Fruit fly (Drosophila melanogaster) whole organism, embryonic: ENCODE measurements around the gene CG16956.

Experiments used
- BEAF-32 ChIP-seq: fragments of 200-800 bp; sonication (Bioruptor generic); optimal IDR thresholded peaks from 3 replicates; lab custom pipeline; 2017; ENCODE audit warnings: missing biosample characterization, missing genetic modification characterization, mild to moderate bottlenecking, moderate library complexity, missing genetic modification reagents
- CG10267 ChIP-seq: fragments of 200-800 bp; sonication (Bioruptor generic); optimal IDR thresholded peaks from 2 replicates; lab custom pipeline; 2018; ENCODE audit warnings: missing biosample characterization, mild to moderate bottlenecking, missing genetic modification characterization, moderate library complexity
- CG10366 ChIP-seq: fragments of 200-800 bp; sonication (Bioruptor generic); IDR thresholded peaks from 2 replicates; pipeline ENCODE4 v1.3.6; 2022; ENCODE audit warnings: missing biosample characterization, missing genetic modification characterization
- CG10543 ChIP-seq: fragments of 200-800 bp; sonication (Bioruptor generic); optimal IDR thresholded peaks from 3 replicates; lab custom pipeline; 2017; ENCODE audit warnings: missing biosample characterization, mild to moderate bottlenecking, missing genetic modification characterization, moderate library complexity
- CG10654 ChIP-seq: fragments of 200-800 bp; sonication (Bioruptor generic); optimal IDR thresholded peaks from 2 replicates; lab custom pipeline; 2016; ENCODE audit warnings: missing biosample characterization, missing genetic modification characterization
- CG13296 ChIP-seq: fragments of 200-800 bp; sonication (Bioruptor generic); optimal IDR thresholded peaks from 3 replicates; lab custom pipeline; 2018; ENCODE audit warnings: missing biosample characterization, mild to moderate bottlenecking, missing genetic modification characterization
- CG15514 ChIP-seq: fragments of 200-800 bp; sonication (Bioruptor generic); optimal IDR thresholded peaks from 3 replicates; lab custom pipeline; 2017; ENCODE audit warnings: missing biosample characterization, missing genetic modification characterization, mild to moderate bottlenecking, moderate library complexity, missing genetic modification reagents
- CG1647 ChIP-seq: fragments of 200-800 bp; sonication (Bioruptor generic); optimal IDR thresholded peaks from 3 replicates; lab custom pipeline; 2016; ENCODE audit warnings: missing biosample characterization, missing genetic modification characterization
- CG16813 ChIP-seq: fragments of 200-800 bp; sonication (Bioruptor generic); IDR thresholded peaks from 3 replicates; pipeline ENCODE4 v1.3.6; 2022; ENCODE audit warnings: missing biosample characterization, missing genetic modification characterization; ENCODE audit not compliant: partially characterized antibody
- CG17385 ChIP-seq: fragments of 200-800 bp; sonication (Bioruptor generic); optimal IDR thresholded peaks from 3 replicates; lab custom pipeline; 2018; ENCODE audit warnings: missing biosample characterization, mild to moderate bottlenecking, missing genetic modification characterization
- CG17612 ChIP-seq: fragments of 200-800 bp; sonication (Bioruptor generic); IDR thresholded peaks from 2 replicates; pipeline ENCODE4 v1.3.6; 2022; ENCODE audit warnings: missing biosample characterization, missing genetic modification characterization
- CG17802 ChIP-seq: fragments of 200-800 bp; sonication (Bioruptor generic); optimal IDR thresholded peaks from 2 replicates; lab custom pipeline; 2018; ENCODE audit warnings: missing biosample characterization, mild to moderate bottlenecking, missing genetic modification characterization, moderate library complexity
- CG2116 ChIP-seq: fragments of 200-800 bp; sonication (Bioruptor generic); optimal IDR thresholded peaks from 3 replicates; lab custom pipeline; 2018; ENCODE audit warnings: missing biosample characterization, mild to moderate bottlenecking, missing genetic modification characterization
- CG2129 ChIP-seq: fragments of 200-800 bp; sonication (Bioruptor generic); IDR thresholded peaks from 2 replicates; pipeline ENCODE4 v1.3.6; 2022; ENCODE audit warnings: missing biosample characterization, missing genetic modification characterization; ENCODE audit not compliant: partially characterized antibody
- CG34422 ChIP-seq: fragments of 200-800 bp; sonication (Bioruptor generic); IDR thresholded peaks from 3 replicates; pipeline ENCODE4 v1.3.6; 2022; ENCODE audit warnings: missing biosample characterization, missing genetic modification characterization
- CG5953 ChIP-seq: fragments of 200-800 bp; sonication (Bioruptor generic); IDR thresholded peaks from 2 replicates; pipeline ENCODE4 v1.3.6; 2022; ENCODE audit warnings: missing biosample characterization, missing genetic modification characterization
- CG7372 ChIP-seq: fragments of 200-800 bp; sonication (Bioruptor generic); IDR thresholded peaks from 2 replicates; pipeline ENCODE4 v1.3.6; 2022; ENCODE audit warnings: missing biosample characterization, missing genetic modification characterization
- CG7928 ChIP-seq: fragments of 200-800 bp; sonication (Bioruptor generic); optimal IDR thresholded peaks from 2 replicates; lab custom pipeline; 2017; ENCODE audit warnings: missing biosample characterization, mild to moderate bottlenecking, missing genetic modification characterization
- CG8281 ChIP-seq: fragments of 200-800 bp; sonication (Bioruptor generic); optimal IDR thresholded peaks from 2 replicates; lab custom pipeline; 2018; ENCODE audit warnings: missing biosample characterization, mild to moderate bottlenecking, missing genetic modification characterization, moderate library complexity
- CG8478 ChIP-seq: fragments of >200 bp; optimal IDR thresholded peaks from 2 replicates; lab custom pipeline; 2018
- CG8765 ChIP-seq: fragments of 200-800 bp; sonication (Bioruptor generic); IDR thresholded peaks from 2 replicates; pipeline ENCODE4 v1.3.6; 2022; ENCODE audit warnings: missing biosample characterization, missing genetic modification characterization
- CG8924 ChIP-seq: fragments of 200-800 bp; optimal IDR thresholded peaks from 3 replicates; lab custom pipeline; 2019; ENCODE audit warnings: missing biosample characterization, mild to moderate bottlenecking, missing genetic modification characterization, moderate library complexity
- D ChIP-seq, 2 experiments: fragments of 200-800 bp in 1 of 2; fragments of >200 bp in 1 of 2; sonication (Bioruptor generic) in 1 of 2; optimal IDR thresholded peaks; 2 replicates in 1 of 2; 3 replicates in 1 of 2; lab custom pipeline; 2017; ENCODE audit warnings: mild to moderate bottlenecking in 1 of 2, missing biosample characterization in 1 of 2, missing genetic modification characterization in 1 of 2, missing genetic modification reagents in 1 of 2
- Side ChIP-seq: fragments of 200-800 bp; sonication (Bioruptor generic); optimal IDR thresholded peaks from 2 replicates; lab custom pipeline; 2016; ENCODE audit warnings: missing biosample characterization, missing genetic modification characterization
- Sry-β ChIP-seq: fragments of 200-800 bp; sonication (Bioruptor generic); optimal IDR thresholded peaks from 2 replicates; lab custom pipeline; 2018; ENCODE audit warnings: missing biosample characterization, mild to moderate bottlenecking, missing genetic modification characterization, moderate library complexity
- Vsx1 ChIP-seq: fragments of 200-800 bp; sonication (Bioruptor generic); optimal IDR thresholded peaks from 2 replicates; lab custom pipeline; 2017; ENCODE audit warnings: missing biosample characterization, mild to moderate bottlenecking, missing genetic modification characterization, missing genetic modification reagents
- YL-1 ChIP-seq: fragments of 200-800 bp; sonication (Bioruptor generic); optimal IDR thresholded peaks from 3 replicates; lab custom pipeline; 2017; ENCODE audit warnings: missing biosample characterization, mild to moderate bottlenecking, missing genetic modification characterization
- ase ChIP-seq: fragments of 200-800 bp; sonication (Bioruptor generic); IDR thresholded peaks from 3 replicates; pipeline ENCODE4 v1.3.6; 2022; ENCODE audit warnings: missing biosample characterization, missing genetic modification characterization
- ash1 ChIP-seq: fragments of 200-800 bp; sonication (Bioruptor generic); optimal IDR thresholded peaks from 2 replicates; lab custom pipeline; 2018; ENCODE audit warnings: missing biosample characterization, mild to moderate bottlenecking, missing genetic modification characterization
- bsh ChIP-seq, 2 experiments: fragments of 200-800 bp; sonication (Bioruptor generic); optimal IDR thresholded peaks; 2 replicates each; lab custom pipeline; 2017 to 2018; ENCODE audit warnings: mild to moderate bottlenecking in 2 of 2, missing biosample characterization in 2 of 2, missing genetic modification characterization in 2 of 2, moderate library complexity in 1 of 2
- caup ChIP-seq: fragments of 200-800 bp; sonication (Bioruptor generic); optimal IDR thresholded peaks from 3 replicates; lab custom pipeline; 2017; ENCODE audit warnings: missing biosample characterization, mild to moderate bottlenecking, missing genetic modification characterization, moderate library complexity; ENCODE audit not compliant: severe bottlenecking
- crol ChIP-seq: fragments of 200-800 bp; sonication (Bioruptor generic); IDR thresholded peaks from 2 replicates; pipeline ENCODE4 v1.3.6; 2022; ENCODE audit warnings: missing biosample characterization, missing genetic modification characterization
- dati ChIP-seq: fragments of 200-800 bp; sonication (Bioruptor generic); IDR thresholded peaks from 2 replicates; pipeline ENCODE4 v1.3.6; 2022; ENCODE audit warnings: missing biosample characterization, missing genetic modification characterization
- dysf ChIP-seq: fragments of 200-800 bp; sonication (Bioruptor generic); IDR thresholded peaks from 3 replicates; pipeline ENCODE4 v1.3.6; 2022; ENCODE audit warnings: missing biosample characterization, missing genetic modification characterization
- fd3F ChIP-seq: fragments of 200-800 bp; sonication (Bioruptor generic); optimal IDR thresholded peaks from 2 replicates; lab custom pipeline; 2018; ENCODE audit warnings: missing biosample characterization, mild to moderate bottlenecking, missing genetic modification characterization, moderate library complexity
- gsb-n ChIP-seq: fragments of 200-800 bp; sonication (Bioruptor generic); optimal IDR thresholded peaks from 3 replicates; lab custom pipeline; 2018; ENCODE audit warnings: missing biosample characterization, mild to moderate bottlenecking, missing genetic modification characterization
- hth ChIP-seq: fragments of >200 bp; optimal IDR thresholded peaks from 2 replicates; lab custom pipeline; 2017; ENCODE audit warnings: inconsistent platforms
- ind ChIP-seq: fragments of 200-800 bp; sonication (Bioruptor generic); optimal IDR thresholded peaks from 3 replicates; lab custom pipeline; 2016; ENCODE audit warnings: missing biosample characterization, missing genetic modification characterization
- kni ChIP-seq: fragments of 200-800 bp; sonication (Bioruptor generic); optimal IDR thresholded peaks from 3 replicates; lab custom pipeline; 2017; ENCODE audit warnings: mild to moderate bottlenecking, missing biosample characterization, missing genetic modification reagents, missing genetic modification characterization
- knrl ChIP-seq: fragments of 200-800 bp; sonication (Bioruptor generic); IDR thresholded peaks from 3 replicates; pipeline ENCODE4 v1.3.6; 2022; ENCODE audit warnings: missing biosample characterization, missing genetic modification characterization; ENCODE audit not compliant: partially characterized antibody
- otp ChIP-seq: fragments of 200-800 bp; sonication (Bioruptor generic); IDR thresholded peaks from 3 replicates; pipeline ENCODE4, ENCODE4 v1.3.6; 2022; ENCODE audit warnings: missing biosample characterization, missing genetic modification characterization
- p53 ChIP-seq: fragments of 200-800 bp; sonication (Bioruptor generic); optimal IDR thresholded peaks from 2 replicates; lab custom pipeline; 2016; ENCODE audit warnings: missing biosample characterization, missing genetic modification characterization
- phol ChIP-seq: fragments of 200-800 bp; sonication (Bioruptor generic); optimal IDR thresholded peaks from 3 replicates; lab custom pipeline; 2018; ENCODE audit warnings: missing biosample characterization, mild to moderate bottlenecking, missing genetic modification characterization, moderate library complexity
- ro ChIP-seq: fragments of 200-800 bp; sonication (Bioruptor generic); IDR thresholded peaks from 2 replicates; pipeline ENCODE4 v1.3.6; 2022; ENCODE audit warnings: missing biosample characterization, missing genetic modification characterization
- sens-2 ChIP-seq: fragments of 200-800 bp; sonication (Bioruptor generic); IDR thresholded peaks from 2 replicates; pipeline ENCODE4 v1.3.6; 2022; ENCODE audit warnings: missing biosample characterization, missing genetic modification characterization
- sim ChIP-seq: fragments of 200-800 bp; sonication (Bioruptor generic); IDR thresholded peaks from 2 replicates; pipeline ENCODE4 v1.3.6; 2022; ENCODE audit warnings: missing biosample characterization, missing genetic modification characterization
- sqz ChIP-seq: fragments of 200-800 bp; sonication (Bioruptor generic); optimal IDR thresholded peaks from 3 replicates; lab custom pipeline; 2018; ENCODE audit warnings: missing biosample characterization, mild to moderate bottlenecking, missing genetic modification characterization
- trem ChIP-seq: fragments of 200-800 bp; optimal IDR thresholded peaks from 3 replicates; lab custom pipeline; 2019; ENCODE audit warnings: missing biosample characterization, mild to moderate bottlenecking, missing genetic modification characterization, moderate library complexity
- wor ChIP-seq: fragments of 200-800 bp; sonication (Bioruptor generic); IDR thresholded peaks from 2 replicates; pipeline ENCODE4 v1.3.6; 2022; ENCODE audit warnings: missing biosample characterization, missing genetic modification characterization
- zen2 ChIP-seq: fragments of 200-800 bp; sonication (Bioruptor generic); IDR thresholded peaks from 3 replicates; pipeline ENCODE4 v1.3.6; 2022; ENCODE audit warnings: missing biosample characterization, missing genetic modification characterization; ENCODE audit not compliant: partially characterized antibody

Gene CG16956

dm6 chr2L:13398614-13399161 lies 15.7 kb downstream of the CG16956 start, which contains the start of the genes CG10859 and CG7110 (continued):
- no peak for TF ChIP-seq ro (GFP tag; lab: Robert Waterston, UW)
- no peak for TF ChIP-seq ind (GFP tag; lab: Kevin White, UChicago)
- peak; percentile 71 for TF ChIP-seq CG13296
- no peak for TF ChIP-seq CG8765 (GFP tag; lab: Robert Waterston, UW)
- peak; percentile 60 for TF ChIP-seq CG10267
- no peak for TF ChIP-seq CG7372 (GFP tag; lab: Robert Waterston, UW)
- TF ChIP-seq CG17385 (GFP tag; lab: Kevin White, UChicago), result peak; percentile 42
- TF ChIP-seq D (optimal IDR thresholded peaks at IDR 0.05; lab: Kevin White, UChicago), result no peak
- TF ChIP-seq D (GFP tag; optimal IDR thresholded peaks at IDR 0.05; lab: Kevin White, UChicago), result no peak
- TF ChIP-seq CG5953 (GFP tag; lab: Robert Waterston, UW), result no peak
- TF ChIP-seq CG2129 (GFP tag; lab: Robert Waterston, UW), result no peak
- TF ChIP-seq CG10543 (GFP tag; lab: Kevin White, UChicago), result peak; percentile 26
- no peak for TF ChIP-seq CG8281 (tag; lab: Kevin White, UChicago)
- no peak for TF ChIP-seq crol (GFP tag; lab: Robert Waterston, UW)
- peak; percentile 33; the same call in 1 of the 2 replicates for TF ChIP-seq sens-2 (GFP tag; lab: Robert Waterston, UW)
- TF ChIP-seq fd3F (GFP tag; lab: Kevin White, UChicago), result no peak
- peak; percentile 56 for TF ChIP-seq trem (tag; lab: Kevin White, UChicago)
- TF ChIP-seq wor, result no peak
- no peak for TF ChIP-seq hth (lab: Kevin White, UChicago)
- TF ChIP-seq CG2116 (GFP tag; lab: Kevin White, UChicago), result peak; percentile 40
- TF ChIP-seq p53 (GFP tag; lab: Kevin White, UChicago), result no peak
- TF ChIP-seq CG10366 (GFP tag; lab: Robert Waterston, UW), result no peak
- no peak for TF ChIP-seq Side
- no peak for TF ChIP-seq CG8478 (lab: Kevin White, UChicago)
- TF ChIP-seq CG15514 (GFP tag; lab: Kevin White, UChicago), result peak; percentile 76
- TF ChIP-seq CG1647 (GFP tag; lab: Kevin White, UChicago), result no peak
- no peak for TF ChIP-seq zen2
- no peak; the same call in 2 of the 3 replicates for TF ChIP-seq ase (GFP tag; lab: Robert Waterston, UW)
- TF ChIP-seq BEAF-32, result peak; percentile 10
- no peak for TF ChIP-seq CG7928 (GFP tag; lab: Kevin White, UChicago)
- peak; percentile 78 for TF ChIP-seq YL-1
- TF ChIP-seq knrl (GFP tag; lab: Robert Waterston, UW), result no peak
- peak; percentile 45 for TF ChIP-seq gsb-n
- peak; percentile 18 for TF ChIP-seq CG10654 (GFP tag; lab: Kevin White, UChicago)
- TF ChIP-seq dati (GFP tag; lab: Robert Waterston, UW), result no peak
- peak; percentile 79 for TF ChIP-seq caup (GFP tag; lab: Kevin White, UChicago)
- peak; percentile 50 for TF ChIP-seq Vsx1 (GFP tag; lab: Kevin White, UChicago)
- peak in 1 of 2 experiments; percentile 25 for TF ChIP-seq bsh (GFP tag; optimal IDR thresholded peaks at IDR 0.05; lab: Kevin White, UChicago)
- no peak for TF ChIP-seq CG16813 (GFP tag; lab: Robert Waterston, UW)
- TF ChIP-seq sim (GFP tag; lab: Robert Waterston, UW), result no peak
- no peak for TF ChIP-seq kni (GFP tag; lab: Kevin White, UChicago)
- TF ChIP-seq CG17802 (tag; lab: Kevin White, UChicago), result no peak
- no peak for TF ChIP-seq CG17612
- no peak for TF ChIP-seq CG8924 (tag; lab: Kevin White, UChicago)
- TF ChIP-seq otp (GFP tag; lab: Robert Waterston, UW), result no peak
- TF ChIP-seq ash1 (GFP tag; lab: Kevin White, UChicago), result peak; percentile 46
- peak; percentile 27; the same call in 1 of the 3 replicates for TF ChIP-seq CG34422 (GFP tag; lab: Robert Waterston, UW)
- TF ChIP-seq phol, result peak; percentile 69
- no peak for TF ChIP-seq Sry-β (GFP tag; lab: Kevin White, UChicago)
- TF ChIP-seq sqz (GFP tag; lab: Kevin White, UChicago), result no peak
- TF ChIP-seq dysf (GFP tag; lab: Robert Waterston, UW), result no peak
